Worm (Caenorhabditis elegans): ENCODE measurements around the gene srg-56.

ce11 chrV:2725225-2725624 is 12.8 kb downstream of the srg-56 start, which contains the start of gene srg-59:
- no peak for TF ChIP-seq atf-7 (tag; optimal IDR thresholded peaks at IDR 0.05)
- no peak for TF ChIP-seq F22D6.2 (tag; optimal IDR thresholded peaks at IDR 0.05)
- TF ChIP-seq unc-62 (GFP tag; optimal IDR thresholded peaks at IDR 0.05) = no peak
- no peak for TF ChIP-seq ama-1 (optimal IDR thresholded peaks at IDR 0.05)
- TF ChIP-seq ama-1 (GFP tag; optimal IDR thresholded peaks at IDR 0.05) = no peak
- no peak for TF ChIP-seq dpff-1 (tag; optimal IDR thresholded peaks at IDR 0.05)
